Worm (Caenorhabditis elegans) whole organism, L2 larva: ENCODE results near the gene col-123.
A peak's percentile ranks its signal among the peaks of the same experiment; 100 is the strongest.

Source experiments
- C34F6.9 ChIP-seq: fragments of 150-350 bp; optimal IDR thresholded peaks from 2 replicates; lab custom pipeline; 2014; ENCODE audit warnings: missing biosample characterization, missing genetic modification characterization
- F13H6.1 ChIP-seq: sonication (generic microtip); optimal IDR thresholded peaks from 2 replicates; lab custom pipeline; 2016; ENCODE audit warnings: missing genetic modification characterization, missing compliant biosample characterization
- R02D3.7 ChIP-seq: fragments of 150-350 bp; optimal IDR thresholded peaks from 2 replicates; lab custom pipeline; 2014; ENCODE audit warnings: missing biosample characterization, missing genetic modification characterization
- Y55F3AM.14 ChIP-seq: fragments of 200-800 bp; sonication (Bioruptor generic); optimal IDR thresholded peaks from 2 replicates; lab custom pipeline; 2018; ENCODE audit warnings: mild to moderate bottlenecking, missing genetic modification characterization, missing compliant biosample characterization
- ZK546.5 ChIP-seq: sonication (generic microtip); optimal IDR thresholded peaks from 2 replicates; lab custom pipeline; 2017; ENCODE audit warnings: missing biosample characterization, missing genetic modification characterization
- alr-1 ChIP-seq: fragments of 150-350 bp; optimal IDR thresholded peaks from 2 replicates; lab custom pipeline; 2014; ENCODE audit warnings: missing biosample characterization, missing genetic modification characterization
- aly-2 ChIP-seq: fragments of 150-350 bp; optimal IDR thresholded peaks from 2 replicates; lab custom pipeline; 2014; ENCODE audit warnings: missing biosample characterization, missing genetic modification characterization
- ama-1 ChIP-seq: fragments of 150-350 bp; optimal IDR thresholded peaks from 2 replicates; lab custom pipeline; 2018; ENCODE audit warnings: inconsistent platforms
- blmp-1 ChIP-seq: sonication (generic microtip); optimal IDR thresholded peaks from 2 replicates; lab custom pipeline; 2017; ENCODE audit warnings: missing genetic modification characterization, mild to moderate bottlenecking, missing compliant biosample characterization, antibody characterized with exemption, moderate library complexity; ENCODE audit not compliant: insufficient read depth
- ceh-16 ChIP-seq: fragments of 150-350 bp; optimal IDR thresholded peaks from 2 replicates; lab custom pipeline; 2014; ENCODE audit warnings: missing biosample characterization, missing genetic modification characterization
- ceh-82 ChIP-seq: fragments of 150-350 bp; optimal IDR thresholded peaks from 2 replicates; lab custom pipeline; 2014; ENCODE audit warnings: missing biosample characterization, missing genetic modification characterization
- crh-2 ChIP-seq: sonication (generic microtip); optimal IDR thresholded peaks from 2 replicates; lab custom pipeline; 2017; ENCODE audit warnings: missing biosample characterization, missing genetic modification characterization
- dmd-4 ChIP-seq: sonication (generic microtip); optimal IDR thresholded peaks from 2 replicates; lab custom pipeline; 2017; ENCODE audit warnings: missing biosample characterization, missing genetic modification characterization
- elt-1 ChIP-seq: fragments of 150-350 bp; optimal IDR thresholded peaks from 2 replicates; lab custom pipeline; 2014; ENCODE audit warnings: missing biosample characterization, missing genetic modification characterization
- fos-1 ChIP-seq: fragments of 150-350 bp; optimal IDR thresholded peaks from 2 replicates; lab custom pipeline; 2014; ENCODE audit warnings: missing biosample characterization, missing genetic modification characterization
- gmeb-1 ChIP-seq: fragments of 150-350 bp; optimal IDR thresholded peaks from 2 replicates; lab custom pipeline; 2014; ENCODE audit warnings: missing biosample characterization, missing genetic modification characterization
- lin-11 ChIP-seq: fragments of 150-350 bp; sonication (generic microtip); optimal IDR thresholded peaks from 2 replicates; lab custom pipeline; 2014; ENCODE audit warnings: missing biosample characterization, missing genetic modification characterization, inconsistent platforms, mixed read lengths
- lin-13 ChIP-seq: fragments of 150-350 bp; optimal IDR thresholded peaks from 2 replicates; lab custom pipeline; 2014; ENCODE audit warnings: missing biosample characterization, missing genetic modification reagents, missing genetic modification characterization
- lsy-2 ChIP-seq, 2 experiments: fragments of 150-350 bp in 1 of 2; sonication (generic microtip) in 1 of 2; optimal IDR thresholded peaks; 2 replicates each; lab custom pipeline; 2014 to 2017; ENCODE audit warnings: missing biosample characterization in 2 of 2, missing genetic modification characterization in 2 of 2
- mdl-1 ChIP-seq, 2 experiments: fragments of 150-350 bp in 1 of 2; sonication (generic microtip) in 1 of 2; optimal IDR thresholded peaks; 2 replicates each; lab custom pipeline; 2017; ENCODE audit warnings: missing biosample characterization in 2 of 2, missing genetic modification characterization in 2 of 2
- nhr-10 ChIP-seq: sonication (generic microtip); optimal IDR thresholded peaks from 2 replicates; lab custom pipeline; 2017; ENCODE audit warnings: missing biosample characterization, missing genetic modification characterization
- nhr-11 ChIP-seq: fragments of 150-350 bp; optimal IDR thresholded peaks from 2 replicates; lab custom pipeline; 2014; ENCODE audit warnings: missing biosample characterization, missing genetic modification characterization
- nhr-12 ChIP-seq: fragments of 150-350 bp; optimal IDR thresholded peaks from 2 replicates; lab custom pipeline; 2014; ENCODE audit warnings: missing biosample characterization, missing genetic modification characterization
- nhr-129 ChIP-seq: fragments of 150-350 bp; optimal IDR thresholded peaks from 2 replicates; lab custom pipeline; 2014; ENCODE audit warnings: missing biosample characterization, missing genetic modification characterization
- nhr-21 ChIP-seq: fragments of 150-350 bp; optimal IDR thresholded peaks from 2 replicates; lab custom pipeline; 2014; ENCODE audit warnings: missing biosample characterization, missing genetic modification characterization
- nhr-23 ChIP-seq: fragments of 150-350 bp; optimal IDR thresholded peaks from 2 replicates; lab custom pipeline; 2014; ENCODE audit warnings: missing biosample characterization, missing genetic modification reagents, missing genetic modification characterization
- nhr-237 ChIP-seq: fragments of 150-350 bp; optimal IDR thresholded peaks from 2 replicates; lab custom pipeline; 2014; ENCODE audit warnings: missing biosample characterization, missing genetic modification characterization
- nhr-25 ChIP-seq: fragments of 150-350 bp; sonication (generic microtip); optimal IDR thresholded peaks from 3 replicates; lab custom pipeline; 2014; ENCODE audit warnings: missing biosample characterization, missing genetic modification characterization
- nhr-6 ChIP-seq: fragments of 150-350 bp; optimal IDR thresholded peaks from 2 replicates; lab custom pipeline; 2014; ENCODE audit warnings: missing biosample characterization, missing genetic modification characterization
- nhr-77 ChIP-seq: fragments of 150-350 bp; optimal IDR thresholded peaks from 2 replicates; lab custom pipeline; 2014; ENCODE audit warnings: missing biosample characterization, missing genetic modification characterization
- peb-1 ChIP-seq: fragments of 150-350 bp; optimal IDR thresholded peaks from 2 replicates; lab custom pipeline; 2014; ENCODE audit warnings: missing biosample characterization, missing genetic modification characterization
- sem-4 ChIP-seq: fragments of 150-350 bp; optimal IDR thresholded peaks from 2 replicates; lab custom pipeline; 2014; ENCODE audit warnings: missing biosample characterization, missing genetic modification reagents, missing genetic modification characterization
- skn-1 ChIP-seq: sonication (generic microtip); optimal IDR thresholded peaks from 2 replicates; lab custom pipeline; 2017; ENCODE audit warnings: missing biosample characterization, missing genetic modification characterization
- sma-3 ChIP-seq: sonication (generic microtip); optimal IDR thresholded peaks from 2 replicates; lab custom pipeline; 2016; ENCODE audit warnings: missing genetic modification reagents, missing genetic modification characterization, missing compliant biosample characterization
- sma-9 ChIP-seq, 2 experiments: fragments of 150-350 bp in 1 of 2; sonication (generic microtip) in 1 of 2; optimal IDR thresholded peaks; 2 replicates each; lab custom pipeline; 2014 to 2016; ENCODE audit warnings: missing genetic modification characterization in 2 of 2, mild to moderate bottlenecking in 1 of 2, missing biosample characterization in 1 of 2, missing compliant biosample characterization in 1 of 2, missing genetic modification reagents in 1 of 2, moderate library complexity in 1 of 2
- unc-55 ChIP-seq: fragments of 150-350 bp; sonication (generic microtip); optimal IDR thresholded peaks from 3 replicates; lab custom pipeline; 2014; ENCODE audit warnings: missing biosample characterization, missing genetic modification reagents, missing genetic modification characterization
- unc-62 ChIP-seq: fragments of 150-350 bp; optimal IDR thresholded peaks from 2 replicates; lab custom pipeline; 2014; ENCODE audit warnings: missing biosample characterization, missing genetic modification reagents, missing genetic modification characterization
- zag-1 ChIP-seq: fragments of 150-350 bp; optimal IDR thresholded peaks from 2 replicates; lab custom pipeline; 2014; ENCODE audit warnings: missing biosample characterization, missing genetic modification characterization
- ztf-1 ChIP-seq: fragments of 200-800 bp; sonication (Bioruptor generic); conservative IDR thresholded peaks from 2 replicates; pipeline ENCODE4 v1.3.6; 2022; ENCODE audit warnings: missing genetic modification characterization, missing compliant biosample characterization
- ztf-11 ChIP-seq: sonication (generic microtip); optimal IDR thresholded peaks from 2 replicates; lab custom pipeline; 2017; ENCODE audit warnings: missing biosample characterization, missing genetic modification characterization
- ztf-4 ChIP-seq: fragments of 150-350 bp; optimal IDR thresholded peaks from 2 replicates; lab custom pipeline; 2014; ENCODE audit warnings: missing biosample characterization, missing genetic modification characterization

Gene col-123

DNA sequence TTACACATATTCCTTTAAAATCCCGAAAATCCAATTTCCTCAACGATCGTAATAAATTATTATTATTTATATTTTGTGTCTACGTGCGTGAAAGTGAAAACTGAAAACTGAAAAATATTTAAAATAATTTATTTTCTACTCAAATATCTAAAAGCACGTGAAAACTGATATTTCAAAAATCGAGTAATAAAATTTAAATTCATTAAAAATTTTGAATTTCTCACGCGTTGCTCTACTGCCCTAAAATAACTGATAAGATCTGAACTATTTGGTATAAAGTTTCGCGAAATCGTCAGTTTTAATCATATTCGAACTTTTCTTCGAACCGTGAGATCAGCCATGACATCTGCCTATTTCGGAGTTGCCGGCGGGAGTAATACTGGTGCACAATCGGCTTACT is 30.5 kb downstream of the col-123 start, which contains the start of gene ssq-1:
TSS of gene ssq-1 (plus strand) at position 301 of the 400 bp plus-strand sequence.
- TF ChIP-seq lin-13 (no peak), sma-3 (GFP tag; lab: Kevin White, UChicago) (no peak), ceh-16 (no peak), nhr-129 (tag; lab: Kevin White, UChicago) (no peak), aly-2 (tag; lab: Kevin White, UChicago) (no peak), nhr-10 (tag; lab: Kevin White, UChicago) (no peak), ztf-11 (tag; lab: Kevin White, UChicago) (no peak), sma-9 (GFP tag; optimal IDR thresholded peaks at IDR 0.05; lab: Kevin White, UChicago) (no peak), sma-9 (tag; optimal IDR thresholded peaks at IDR 0.05; lab: Kevin White, UChicago) (no peak), nhr-237 (tag; lab: Kevin White, UChicago) (no peak), fos-1 (tag; lab: Kevin White, UChicago) (no peak), nhr-77 (tag; lab: Kevin White, UChicago) (no peak), nhr-6 (no peak), nhr-11 (no peak), dmd-4 (tag; lab: Kevin White, UChicago) (no peak), skn-1 (no peak), nhr-25 (tag; lab: Kevin White, UChicago) (no peak), lin-11 (tag; lab: Kevin White, UChicago) (no peak), ceh-82 (tag; lab: Kevin White, UChicago) (no peak), mdl-1 (tag; optimal IDR thresholded peaks at IDR 0.05; lab: Kevin White, UChicago) (no peak), elt-1 (tag; lab: Kevin White, UChicago) (no peak)

DNA sequence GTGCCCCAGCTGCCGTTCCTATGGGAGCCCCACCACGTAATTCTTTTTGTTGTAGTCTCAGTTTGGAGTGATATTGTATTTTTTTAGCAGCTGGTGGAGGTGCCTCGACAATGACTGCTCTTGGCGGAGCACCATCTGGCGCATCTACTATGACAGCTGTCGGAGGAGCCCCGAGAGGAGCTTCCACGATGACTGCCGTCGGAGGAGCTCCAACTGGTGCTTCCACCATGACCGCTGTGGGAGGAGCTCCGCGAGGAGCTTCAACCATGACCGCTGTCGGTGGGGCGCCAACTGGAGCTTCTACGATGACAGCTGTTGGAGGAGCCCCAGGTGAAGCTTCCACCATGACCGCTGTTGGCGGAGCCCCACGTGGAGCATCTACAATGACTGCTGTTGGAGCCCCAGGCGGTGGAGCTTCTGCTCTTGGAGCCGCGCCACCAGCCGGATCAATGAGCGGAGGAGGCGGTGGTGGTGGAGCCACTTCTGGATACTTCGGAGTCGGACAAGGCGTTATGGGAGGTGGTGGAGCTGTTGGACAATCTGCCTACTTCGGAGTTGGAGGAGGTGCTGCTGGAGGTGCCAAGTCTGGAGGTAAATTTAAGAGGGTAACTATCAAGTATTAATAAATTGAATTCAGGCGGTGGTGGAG is 31.2 kb downstream of the col-123 start:
- TF ChIP-seq nhr-11 (no peak), skn-1 (no peak), nhr-25 (tag; lab: Kevin White, UChicago) (no peak), F13H6.1 (tag; lab: Kevin White, UChicago) (no peak), blmp-1 (tag; lab: Kevin White, UChicago) (no peak), lin-13 (no peak), nhr-237 (tag; lab: Kevin White, UChicago) (no peak), nhr-23 (tag; lab: Kevin White, UChicago) (no peak), ZK546.5 (tag; lab: Kevin White, UChicago) (no peak), alr-1 (tag; lab: Kevin White, UChicago) (no peak), mdl-1 (tag; optimal IDR thresholded peaks at IDR 0.05; lab: Kevin White, UChicago) (no peak), ztf-4 (tag; lab: Kevin White, UChicago) (no peak), dmd-4 (tag; lab: Kevin White, UChicago) (no peak), R02D3.7 (tag; lab: Kevin White, UChicago) (no peak)
- TF ChIP-seq, all 48 proteins: peak for 0

DNA sequence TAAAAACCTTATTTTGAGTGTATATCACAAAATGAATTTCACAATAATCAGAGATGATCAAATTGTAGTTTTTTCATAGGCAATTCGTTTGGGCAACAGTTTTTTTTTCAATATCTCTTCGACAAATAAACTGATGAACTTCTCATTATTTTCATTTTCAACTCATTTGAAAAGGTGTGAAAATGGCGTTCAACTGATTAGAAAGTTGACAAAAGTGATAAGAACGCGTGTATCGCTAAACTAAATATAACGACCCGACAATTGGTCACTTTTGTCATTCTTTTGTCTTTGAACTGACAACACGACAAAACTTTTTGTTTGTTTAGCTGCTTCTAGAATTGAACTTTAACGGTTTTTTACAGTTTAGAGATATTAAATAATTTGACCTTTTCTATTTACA is 33.2 kb downstream of the col-123 start:
- TF ChIP-seq nhr-11: no peak
- TF ChIP-seq ztf-4 (tag; lab: Kevin White, UChicago): no peak
- TF ChIP-seq fos-1 (tag; lab: Kevin White, UChicago): peak; percentile 53
- TF ChIP-seq lin-11 (tag; lab: Kevin White, UChicago): no peak

DNA sequence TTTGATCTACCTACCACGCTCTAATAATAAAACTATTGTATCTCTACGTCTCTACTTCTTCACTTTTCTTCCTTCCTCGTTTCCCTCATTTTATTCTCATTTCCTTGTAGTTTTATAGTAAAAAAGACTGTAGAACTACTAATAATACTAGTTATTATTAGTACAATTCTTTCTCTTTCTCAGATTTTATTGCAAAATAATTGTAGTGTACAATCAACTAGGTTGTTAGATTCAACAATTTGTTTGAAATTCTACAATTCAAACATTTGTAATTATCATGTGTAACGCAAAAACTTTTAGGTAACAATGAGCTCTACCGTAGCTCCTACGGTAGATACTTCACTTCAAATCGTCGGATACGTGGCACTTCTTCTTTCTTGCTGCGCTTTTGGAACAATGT is 34.0 kb downstream of the col-123 start, which contains the start of gene K07F5.12:
TSS of gene K07F5.12 (plus strand) at position 301 of the 400 bp plus-strand sequence.
- TF ChIP-seq nhr-129 (tag; lab: Kevin White, UChicago): no peak
- TF ChIP-seq Y55F3AM.14 (GFP tag; lab: Kevin White, UChicago): no peak
- no peak for TF ChIP-seq C34F6.9 (tag; lab: Kevin White, UChicago)
- TF ChIP-seq sem-4 (tag; lab: Kevin White, UChicago): no peak

DNA sequence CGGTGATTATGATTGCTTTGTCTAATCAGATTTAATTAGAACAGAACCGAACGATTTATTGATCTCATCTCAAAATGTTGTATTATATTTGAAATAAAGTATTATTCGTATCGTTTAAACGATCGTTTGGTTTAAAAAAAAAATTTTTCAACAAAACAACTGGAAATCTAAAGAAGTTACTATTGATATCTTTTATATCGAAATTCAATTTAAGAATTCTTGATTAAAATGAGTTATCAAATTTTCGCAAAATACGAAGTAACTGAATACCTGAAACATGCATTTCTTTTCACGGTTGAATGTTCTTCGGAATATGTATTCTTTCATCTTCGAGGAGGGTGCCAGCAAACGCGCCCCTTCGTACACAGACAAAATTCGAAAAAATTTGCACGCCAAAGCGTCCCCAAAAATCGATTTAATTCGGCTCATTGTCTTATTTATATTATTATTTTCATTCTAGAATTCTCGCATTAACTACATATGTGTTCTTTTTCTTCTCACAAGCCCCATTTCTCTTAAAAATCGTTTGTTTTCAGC is 36.3 kb downstream of the col-123 start, which contains the start of gene npp-1:
TSS of gene npp-1 (plus strand) at position 537 of the 537 bp plus-strand sequence.
- TF ChIP-seq nhr-237 (tag; lab: Kevin White, UChicago): no peak
- no peak for TF ChIP-seq nhr-11
- TF ChIP-seq gmeb-1: peak; percentile 32
- TF ChIP-seq zag-1 (tag; lab: Kevin White, UChicago): no peak
- TF ChIP-seq nhr-21 (tag; lab: Kevin White, UChicago): no peak
- peak; percentile 70 for TF ChIP-seq C34F6.9 (tag; lab: Kevin White, UChicago)
- TF ChIP-seq nhr-129 (tag; lab: Kevin White, UChicago): peak; percentile 61
- no peak for TF ChIP-seq dmd-4 (tag; lab: Kevin White, UChicago)
- no peak for TF ChIP-seq mdl-1 (tag; optimal IDR thresholded peaks at IDR 0.05; lab: Kevin White, UChicago)
- TF ChIP-seq sma-9 (GFP tag; optimal IDR thresholded peaks at IDR 0.05; lab: Kevin White, UChicago): no peak
- TF ChIP-seq sma-9 (tag; optimal IDR thresholded peaks at IDR 0.05; lab: Kevin White, UChicago): no peak
- TF ChIP-seq R02D3.7 (tag; lab: Kevin White, UChicago): no peak
- no peak for TF ChIP-seq ceh-82 (tag; lab: Kevin White, UChicago)
- no peak for TF ChIP-seq nhr-25 (tag; lab: Kevin White, UChicago)
- no peak for TF ChIP-seq lsy-2 (tag; optimal IDR thresholded peaks at IDR 0.05; lab: Kevin White, UChicago)
- peak; percentile 4 for TF ChIP-seq crh-2 (tag; lab: Kevin White, UChicago)
- no peak for TF ChIP-seq sem-4 (tag; lab: Kevin White, UChicago)
- TF ChIP-seq elt-1 (tag; lab: Kevin White, UChicago): no peak
- no peak for TF ChIP-seq ztf-1 (GFP tag; lab: Robert Waterston, UW)
- TF ChIP-seq lin-13: no peak
- no peak for TF ChIP-seq peb-1 (tag; lab: Kevin White, UChicago)
- no peak for TF ChIP-seq unc-62 (GFP tag; lab: Kevin White, UChicago)
- TF ChIP-seq ama-1: no peak
- no peak for TF ChIP-seq nhr-12
- TF ChIP-seq unc-55: peak; percentile 62
